Worm (Caenorhabditis elegans): ENCODE results near the gene Y116A8C.27.

ce11 chrIV:17126512-17126911 is 30.4 kb upstream of the Y116A8C.27 start:
- TF ChIP-seq him-1 (tag; optimal IDR thresholded peaks at IDR 0.05), result no peak
- no peak for TF ChIP-seq W03F9.2 (tag; optimal IDR thresholded peaks at IDR 0.05)
